Worm (Caenorhabditis elegans) whole organism, midembryonic: ENCODE data around the gene ceh-31.

Experiments used
- T22C8.4 ChIP-seq: fragments of 200-800 bp; sonication (Bioruptor generic); IDR thresholded peaks from 2 replicates; pipeline ENCODE4 v1.3.6; 2022; ENCODE audit warnings: missing genetic modification characterization, missing compliant biosample characterization
- cog-1 ChIP-seq: sonication (generic microtip); optimal IDR thresholded peaks from 2 replicates; lab custom pipeline; 2016; ENCODE audit warnings: missing genetic modification characterization, missing compliant biosample characterization
- flt-1 ChIP-seq: fragments of 200-800 bp; sonication (Bioruptor generic); IDR thresholded peaks from 2 replicates; pipeline ENCODE4 v1.3.6; 2022; ENCODE audit warnings: missing genetic modification characterization, missing compliant biosample characterization
- klf-2 ChIP-seq: fragments of 200-800 bp; sonication (Bioruptor generic); conservative IDR thresholded peaks from 2 replicates; pipeline ENCODE4 v1.3.6; 2022; ENCODE audit warnings: missing genetic modification reagents, missing genetic modification characterization, missing compliant biosample characterization
- med-1 ChIP-seq: sonication (generic microtip); optimal IDR thresholded peaks from 2 replicates; lab custom pipeline; 2017; ENCODE audit warnings: missing genetic modification characterization, mild to moderate bottlenecking, missing compliant biosample characterization, antibody characterized with exemption, missing genetic modification reagents; ENCODE audit not compliant: insufficient read depth
- ref-1 ChIP-seq: fragments of 200-800 bp; sonication (Bioruptor generic); conservative IDR thresholded peaks from 2 replicates; pipeline ENCODE4 v1.3.6; 2022; ENCODE audit warnings: missing genetic modification reagents, missing genetic modification characterization, missing compliant biosample characterization
- tab-1 ChIP-seq: fragments of 200-800 bp; sonication (Bioruptor generic); IDR thresholded peaks from 2 replicates; pipeline ENCODE4 v1.3.6; 2022; ENCODE audit warnings: missing genetic modification characterization, missing compliant biosample characterization
- ztf-23 ChIP-seq: fragments of 200-800 bp; sonication (Bioruptor generic); IDR thresholded peaks from 2 replicates; pipeline ENCODE4 v1.3.6; 2022; ENCODE audit warnings: missing genetic modification reagents, missing genetic modification characterization, missing compliant biosample characterization
- ztf-29 ChIP-seq: fragments of 200-800 bp; sonication (Bioruptor generic); IDR thresholded peaks from 2 replicates; pipeline ENCODE4 v1.3.6; 2022; ENCODE audit warnings: missing genetic modification reagents, missing genetic modification characterization, missing compliant biosample characterization

ceh-31 gene

DNA sequence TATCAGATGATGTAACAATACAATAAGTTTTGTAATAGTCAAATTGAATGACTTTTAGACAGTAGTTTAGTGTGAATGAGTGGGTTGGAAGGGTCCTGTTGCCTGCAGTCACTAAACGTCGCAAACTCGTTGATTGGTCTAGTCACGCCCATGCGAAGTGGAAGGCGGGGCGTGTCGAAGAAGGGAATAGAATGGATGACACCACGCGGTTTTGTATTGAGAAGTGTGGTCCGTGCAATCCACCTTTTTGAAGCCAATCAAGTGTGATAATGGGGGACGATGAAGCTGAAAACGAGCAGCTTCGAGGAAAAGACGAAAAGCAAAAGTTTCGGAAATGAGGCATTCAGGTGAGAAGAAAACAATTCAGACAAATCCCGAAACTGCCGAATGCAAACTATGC lies at the start of gene ceh-31:
TSS of gene ceh-31 (minus strand) at position 101 of the 400 bp plus-strand sequence.
- no peak for TF ChIP-seq tab-1 (GFP tag; lab: Robert Waterston, UW)
- no peak for TF ChIP-seq klf-2
- no peak for TF ChIP-seq cog-1
- TF ChIP-seq med-1 (GFP tag; lab: Kevin White, UChicago), result no peak
- TF ChIP-seq ztf-23, result no peak
- TF ChIP-seq T22C8.4 (GFP tag; lab: Robert Waterston, UW), result no peak
- TF ChIP-seq ref-1 (GFP tag; lab: Robert Waterston, UW), result no peak
- TF ChIP-seq ztf-29 (GFP tag; lab: Robert Waterston, UW), result no peak
- TF ChIP-seq flt-1 (GFP tag; lab: Robert Waterston, UW), result no peak

DNA sequence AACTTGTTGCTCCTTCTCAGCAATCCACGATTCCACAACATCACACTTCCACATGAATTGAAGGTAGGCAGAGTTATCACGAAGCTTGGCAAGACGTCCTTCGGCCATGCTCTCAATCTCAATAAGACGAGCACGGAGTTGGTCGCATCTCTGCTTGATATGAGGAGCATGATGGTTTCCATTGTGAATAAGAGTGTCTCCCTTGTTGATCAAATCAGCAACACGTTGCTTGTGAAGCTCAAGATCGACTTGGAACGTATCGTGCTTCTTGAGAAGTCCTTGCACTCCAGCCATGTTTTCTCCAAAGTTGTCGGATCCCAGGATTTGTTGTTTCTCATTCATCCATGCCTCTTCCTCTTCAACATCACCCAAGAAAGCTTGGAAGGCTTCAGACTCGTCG lies 49.4 kb upstream of the ceh-31 start:
- no peak for TF ChIP-seq ref-1 (GFP tag; lab: Robert Waterston, UW)
- TF ChIP-seq cog-1, result no peak

DNA sequence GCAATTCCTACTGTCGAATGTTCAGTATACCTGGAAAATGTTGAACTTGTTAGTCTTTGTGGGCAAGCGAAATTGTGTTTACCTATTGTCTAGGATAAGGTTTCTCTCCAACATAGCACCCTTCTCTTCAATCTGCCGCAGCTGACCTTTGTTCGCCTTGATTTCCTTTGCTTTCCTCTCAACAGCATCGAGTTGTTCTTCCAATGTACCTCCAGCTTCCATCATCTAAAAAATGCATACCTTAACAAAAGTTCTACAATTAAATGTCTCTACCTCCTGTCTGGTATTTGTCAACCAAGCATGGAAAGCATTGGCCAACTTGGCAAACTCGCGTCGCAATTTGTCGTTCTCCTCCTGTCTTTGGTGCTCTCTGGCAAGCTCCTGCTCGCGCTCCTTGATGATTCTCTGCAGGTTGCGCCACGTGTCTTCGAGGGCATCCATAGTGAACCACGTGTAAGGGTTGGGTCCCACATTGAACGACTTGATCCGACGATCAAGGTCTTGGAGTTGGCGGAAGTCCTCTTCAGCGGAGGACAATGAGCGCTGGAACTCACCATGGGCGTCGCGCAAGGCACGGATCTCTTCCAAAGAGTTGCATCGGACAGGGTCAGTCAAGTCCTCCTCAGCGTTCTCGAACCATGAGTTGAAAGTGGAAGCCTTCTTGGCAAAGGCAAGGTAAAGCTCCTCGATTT lies 48.5 kb upstream of the ceh-31 start:
- TF ChIP-seq flt-1 (GFP tag; lab: Robert Waterston, UW) (no peak), ztf-23 (no peak), tab-1 (GFP tag; lab: Robert Waterston, UW) (no peak), med-1 (GFP tag; lab: Kevin White, UChicago) (no peak), ref-1 (GFP tag; lab: Robert Waterston, UW) (no peak), ztf-29 (GFP tag; lab: Robert Waterston, UW) (no peak), klf-2 (no peak), T22C8.4 (GFP tag; lab: Robert Waterston, UW) (no peak)

DNA sequence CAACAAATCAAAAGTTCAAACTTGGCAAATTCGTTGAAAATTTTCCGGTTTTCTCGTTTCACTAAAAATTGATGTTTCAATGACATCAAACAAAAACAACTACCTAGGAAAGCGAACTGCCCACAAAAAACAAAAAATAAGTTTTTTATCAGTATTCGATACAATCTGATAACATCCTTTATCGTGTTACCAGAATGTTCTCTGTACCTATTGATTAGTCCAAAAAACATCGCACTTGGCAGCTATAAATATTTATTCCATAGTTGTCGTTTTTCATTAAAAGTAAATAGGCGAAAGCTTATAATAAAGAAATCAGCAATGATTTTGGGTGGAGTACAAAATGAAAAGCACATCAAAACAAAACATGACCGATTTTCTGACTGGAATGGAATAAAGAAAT lies 47.0 kb upstream of the ceh-31 start:
- TF ChIP-seq ztf-29 (GFP tag; lab: Robert Waterston, UW), result no peak
- TF ChIP-seq ztf-23, result no peak
- TF ChIP-seq cog-1, result no peak
- no peak for TF ChIP-seq flt-1 (GFP tag; lab: Robert Waterston, UW)
- no peak for TF ChIP-seq T22C8.4 (GFP tag; lab: Robert Waterston, UW)
- TF ChIP-seq ref-1 (GFP tag; lab: Robert Waterston, UW), result no peak
- no peak for TF ChIP-seq med-1 (GFP tag; lab: Kevin White, UChicago)
- no peak for TF ChIP-seq klf-2
- TF ChIP-seq tab-1 (GFP tag; lab: Robert Waterston, UW), result no peak

DNA sequence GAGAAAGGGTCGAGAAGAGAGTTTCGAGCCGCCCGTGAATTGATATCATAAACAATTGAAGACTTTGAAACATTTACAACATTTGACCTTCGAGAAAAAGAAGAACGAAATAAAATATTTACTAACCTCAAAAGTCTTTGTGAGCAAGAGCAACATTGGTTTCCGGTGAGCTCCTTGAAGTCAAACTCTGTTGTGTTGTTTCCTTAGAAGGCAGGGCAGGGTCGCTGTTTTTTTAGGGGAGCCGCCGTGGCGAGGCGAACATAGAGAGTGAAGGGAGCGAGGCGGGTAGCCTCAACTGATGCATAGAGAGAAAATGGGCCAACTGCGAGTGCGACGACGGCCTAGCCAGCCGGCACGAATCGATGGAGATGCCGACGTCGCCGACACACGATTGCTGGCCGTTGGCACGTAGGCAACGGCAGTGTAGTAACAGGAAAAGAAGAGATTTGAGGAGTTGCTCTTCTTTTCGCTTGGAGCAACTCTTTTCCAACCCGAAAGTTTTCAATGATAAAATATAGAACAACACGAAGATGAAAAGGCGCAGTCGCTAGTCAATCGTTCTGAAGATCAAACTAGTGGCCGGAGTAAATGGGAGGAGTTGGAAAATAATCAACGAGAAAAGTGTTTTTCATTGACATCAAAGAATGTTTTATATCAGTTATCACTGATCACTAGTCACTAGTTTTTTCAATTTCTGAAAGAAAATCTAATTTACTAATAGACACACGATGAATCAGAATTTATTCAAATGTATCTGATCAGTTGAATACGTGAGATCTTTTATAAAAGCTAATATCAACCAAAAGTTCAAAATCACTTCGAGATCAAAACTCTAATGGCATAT lies 46.0 kb upstream of the ceh-31 start, which contains the start of gene mai-1:
TSS of gene mai-1 (minus strand) at position 557 of the 844 bp plus-strand sequence.
- TF ChIP-seq T22C8.4 (GFP tag; lab: Robert Waterston, UW), result no peak
- no peak for TF ChIP-seq flt-1 (GFP tag; lab: Robert Waterston, UW)

DNA sequence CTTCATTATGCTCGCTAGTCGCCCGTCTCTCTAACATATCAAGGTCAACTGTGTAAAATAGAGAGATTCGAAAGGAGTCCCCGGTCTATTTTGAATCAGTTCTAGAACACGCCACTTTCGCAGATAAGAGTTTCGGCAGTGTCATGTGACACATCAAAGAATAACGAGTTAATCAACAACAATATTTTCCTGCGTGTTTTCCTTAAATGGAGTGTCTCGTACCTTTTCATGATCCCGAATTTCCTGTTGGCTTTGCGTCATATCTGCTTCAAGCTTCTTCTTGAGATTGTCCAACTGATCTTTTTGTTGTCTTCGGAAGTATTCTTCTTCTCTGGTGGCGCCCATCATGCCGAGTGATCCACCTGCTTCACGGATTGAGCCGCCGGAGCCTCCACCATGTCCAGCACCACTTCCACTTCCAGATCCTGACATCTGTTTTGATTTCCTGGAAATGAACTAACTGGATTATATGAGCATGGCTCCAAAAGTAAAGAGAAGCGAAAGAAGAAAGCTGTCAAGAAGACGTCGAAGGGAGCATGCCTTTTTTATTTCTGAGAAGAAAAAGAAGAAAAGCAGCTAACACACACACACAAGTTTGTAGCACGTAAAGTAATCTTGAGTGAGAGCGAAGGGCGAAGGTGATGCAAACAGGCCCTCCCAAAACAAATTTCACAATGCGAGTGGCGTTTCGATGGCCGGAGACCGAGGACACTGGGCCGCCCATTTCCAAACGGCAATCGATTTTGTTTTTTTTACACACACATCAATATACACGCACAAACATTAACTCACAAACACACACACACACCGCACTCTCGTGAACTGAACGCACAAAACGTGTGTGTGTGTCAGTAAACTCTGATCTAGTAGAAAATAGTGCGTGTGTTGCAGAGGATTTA lies 45.2 kb upstream of the ceh-31 start:
- no peak for TF ChIP-seq T22C8.4 (GFP tag; lab: Robert Waterston, UW)
- TF ChIP-seq ztf-23, result no peak
- TF ChIP-seq ref-1 (GFP tag; lab: Robert Waterston, UW), result no peak
- no peak for TF ChIP-seq cog-1
- TF ChIP-seq flt-1 (GFP tag; lab: Robert Waterston, UW), result no peak
- TF ChIP-seq klf-2, result no peak
- no peak for TF ChIP-seq med-1 (GFP tag; lab: Kevin White, UChicago)

DNA sequence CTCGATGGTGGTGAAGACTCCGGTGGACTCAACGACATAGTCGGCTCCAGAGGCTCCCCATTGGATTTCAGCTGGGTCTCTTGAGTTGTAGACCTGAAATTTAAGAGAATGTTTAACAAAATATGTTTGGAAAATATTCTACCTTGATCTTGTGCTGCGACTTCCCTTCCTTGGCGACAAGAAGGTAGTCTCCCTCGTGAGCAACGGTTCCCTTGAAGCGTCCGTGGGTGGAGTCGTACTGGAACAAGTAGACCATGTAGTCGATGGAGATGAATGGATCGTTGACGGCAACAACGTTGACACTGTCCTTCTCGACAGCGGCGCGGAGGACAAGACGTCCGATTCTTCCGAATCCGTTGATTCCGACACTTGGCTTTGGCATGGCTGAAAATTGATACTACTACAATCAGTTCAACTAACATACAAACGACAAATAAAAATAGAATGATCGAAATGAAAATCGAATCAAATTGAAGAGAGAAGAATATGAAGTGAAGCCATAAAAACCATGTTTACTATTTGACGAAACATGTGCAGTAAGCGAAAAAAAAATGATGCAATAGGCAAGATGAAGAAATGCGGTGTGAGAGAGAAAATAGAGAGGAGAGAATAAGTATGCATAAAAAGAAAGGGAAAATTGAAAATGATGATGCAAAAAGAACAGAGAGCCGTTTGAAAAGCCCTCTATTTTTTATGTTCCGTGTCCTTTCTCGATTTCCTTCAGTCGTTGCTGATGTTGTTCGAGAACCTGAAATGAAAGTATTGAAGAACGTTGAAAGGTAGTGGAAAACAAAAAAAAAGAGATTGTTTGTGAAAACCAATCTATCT lies 44.3 kb upstream of the ceh-31 start, which contains the start of gene gpd-2:
TSS of gene gpd-2 (minus strand) at position 384 of the 828 bp plus-strand sequence.
- TF ChIP-seq med-1 (GFP tag; lab: Kevin White, UChicago) (no peak), ztf-23 (no peak), cog-1 (no peak), T22C8.4 (GFP tag; lab: Robert Waterston, UW) (no peak), tab-1 (GFP tag; lab: Robert Waterston, UW) (no peak), klf-2 (no peak), ref-1 (GFP tag; lab: Robert Waterston, UW) (no peak), ztf-29 (GFP tag; lab: Robert Waterston, UW) (no peak)

DNA sequence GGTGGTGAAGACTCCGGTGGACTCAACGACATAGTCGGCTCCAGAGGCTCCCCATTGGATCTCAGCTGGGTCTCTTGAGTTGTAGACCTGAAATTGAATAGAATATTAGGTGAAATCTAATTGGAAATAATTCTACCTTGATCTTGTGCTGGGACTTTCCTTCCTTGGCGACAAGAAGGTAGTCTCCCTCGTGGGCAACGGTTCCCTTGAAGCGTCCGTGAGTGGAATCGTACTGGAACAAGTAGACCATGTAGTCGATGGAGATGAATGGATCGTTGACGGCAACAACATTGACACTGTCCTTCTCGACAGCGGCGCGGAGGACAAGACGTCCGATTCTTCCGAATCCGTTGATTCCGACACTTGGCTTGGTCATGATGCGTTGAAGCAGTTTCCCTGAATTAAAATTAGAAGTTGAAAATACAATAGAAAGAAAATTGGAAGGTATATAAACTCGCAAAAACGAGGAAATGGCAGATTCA lies 42.8 kb upstream of the ceh-31 start, which contains the start of gene gpd-3:
TSS of gene gpd-3 (minus strand) at position 396 of the 482 bp plus-strand sequence.
- TF ChIP-seq ztf-29 (GFP tag; lab: Robert Waterston, UW) (no peak), cog-1 (no peak), ref-1 (GFP tag; lab: Robert Waterston, UW) (no peak), tab-1 (GFP tag; lab: Robert Waterston, UW) (no peak), klf-2 (no peak), T22C8.4 (GFP tag; lab: Robert Waterston, UW) (no peak), med-1 (GFP tag; lab: Kevin White, UChicago) (no peak)
